Worm (Caenorhabditis elegans) whole organism, L2 larva: ENCODE measurements around the gene algn-2.

Source experiments
- C34F6.9 ChIP-seq: fragments of 150-350 bp; optimal IDR thresholded peaks from 2 replicates; lab custom pipeline; 2014; ENCODE audit warnings: missing biosample characterization, missing genetic modification characterization
- F13H6.1 ChIP-seq: sonication (generic microtip); optimal IDR thresholded peaks from 2 replicates; lab custom pipeline; 2016; ENCODE audit warnings: missing genetic modification characterization, missing compliant biosample characterization
- R02D3.7 ChIP-seq: fragments of 150-350 bp; optimal IDR thresholded peaks from 2 replicates; lab custom pipeline; 2014; ENCODE audit warnings: missing biosample characterization, missing genetic modification characterization
- alr-1 ChIP-seq: fragments of 150-350 bp; optimal IDR thresholded peaks from 2 replicates; lab custom pipeline; 2014; ENCODE audit warnings: missing biosample characterization, missing genetic modification characterization
- ama-1 ChIP-seq: fragments of 150-350 bp; optimal IDR thresholded peaks from 2 replicates; lab custom pipeline; 2018; ENCODE audit warnings: inconsistent platforms
- blmp-1 ChIP-seq: sonication (generic microtip); optimal IDR thresholded peaks from 2 replicates; lab custom pipeline; 2017; ENCODE audit warnings: missing genetic modification characterization, mild to moderate bottlenecking, missing compliant biosample characterization, antibody characterized with exemption, moderate library complexity; ENCODE audit not compliant: insufficient read depth
- ceh-16 ChIP-seq: fragments of 150-350 bp; optimal IDR thresholded peaks from 2 replicates; lab custom pipeline; 2014; ENCODE audit warnings: missing biosample characterization, missing genetic modification characterization
- ceh-82 ChIP-seq: fragments of 150-350 bp; optimal IDR thresholded peaks from 2 replicates; lab custom pipeline; 2014; ENCODE audit warnings: missing biosample characterization, missing genetic modification characterization
- crh-2 ChIP-seq: sonication (generic microtip); optimal IDR thresholded peaks from 2 replicates; lab custom pipeline; 2017; ENCODE audit warnings: missing biosample characterization, missing genetic modification characterization
- egl-27 ChIP-seq: sonication (generic microtip); optimal IDR thresholded peaks from 3 replicates; lab custom pipeline; 2017; ENCODE audit warnings: missing biosample characterization, missing genetic modification reagents, missing genetic modification characterization
- elt-1 ChIP-seq: fragments of 150-350 bp; optimal IDR thresholded peaks from 2 replicates; lab custom pipeline; 2014; ENCODE audit warnings: missing biosample characterization, missing genetic modification characterization
- fos-1 ChIP-seq: fragments of 150-350 bp; optimal IDR thresholded peaks from 2 replicates; lab custom pipeline; 2014; ENCODE audit warnings: missing biosample characterization, missing genetic modification characterization
- lin-13 ChIP-seq: fragments of 150-350 bp; optimal IDR thresholded peaks from 2 replicates; lab custom pipeline; 2014; ENCODE audit warnings: missing biosample characterization, missing genetic modification reagents, missing genetic modification characterization
- lsy-2 ChIP-seq, 2 experiments: fragments of 150-350 bp in 1 of 2; sonication (generic microtip) in 1 of 2; optimal IDR thresholded peaks; 2 replicates each; lab custom pipeline; 2014 to 2017; ENCODE audit warnings: missing biosample characterization in 2 of 2, missing genetic modification characterization in 2 of 2
- mab-5 ChIP-seq: fragments of 150-350 bp; optimal IDR thresholded peaks from 2 replicates; lab custom pipeline; 2014; ENCODE audit warnings: missing biosample characterization, missing genetic modification characterization
- mdl-1 ChIP-seq, 2 experiments: fragments of 150-350 bp in 1 of 2; sonication (generic microtip) in 1 of 2; optimal IDR thresholded peaks; 2 replicates each; lab custom pipeline; 2017; ENCODE audit warnings: missing biosample characterization in 2 of 2, missing genetic modification characterization in 2 of 2
- nhr-12 ChIP-seq: fragments of 150-350 bp; optimal IDR thresholded peaks from 2 replicates; lab custom pipeline; 2014; ENCODE audit warnings: missing biosample characterization, missing genetic modification characterization
- nhr-129 ChIP-seq: fragments of 150-350 bp; optimal IDR thresholded peaks from 2 replicates; lab custom pipeline; 2014; ENCODE audit warnings: missing biosample characterization, missing genetic modification characterization
- nhr-21 ChIP-seq: fragments of 150-350 bp; optimal IDR thresholded peaks from 2 replicates; lab custom pipeline; 2014; ENCODE audit warnings: missing biosample characterization, missing genetic modification characterization
- nhr-23 ChIP-seq: fragments of 150-350 bp; optimal IDR thresholded peaks from 2 replicates; lab custom pipeline; 2014; ENCODE audit warnings: missing biosample characterization, missing genetic modification reagents, missing genetic modification characterization
- nhr-237 ChIP-seq: fragments of 150-350 bp; optimal IDR thresholded peaks from 2 replicates; lab custom pipeline; 2014; ENCODE audit warnings: missing biosample characterization, missing genetic modification characterization
- nhr-25 ChIP-seq: fragments of 150-350 bp; sonication (generic microtip); optimal IDR thresholded peaks from 3 replicates; lab custom pipeline; 2014; ENCODE audit warnings: missing biosample characterization, missing genetic modification characterization
- sem-4 ChIP-seq: fragments of 150-350 bp; optimal IDR thresholded peaks from 2 replicates; lab custom pipeline; 2014; ENCODE audit warnings: missing biosample characterization, missing genetic modification reagents, missing genetic modification characterization
- skn-1 ChIP-seq: sonication (generic microtip); optimal IDR thresholded peaks from 2 replicates; lab custom pipeline; 2017; ENCODE audit warnings: missing biosample characterization, missing genetic modification characterization
- sma-3 ChIP-seq: sonication (generic microtip); optimal IDR thresholded peaks from 2 replicates; lab custom pipeline; 2016; ENCODE audit warnings: missing genetic modification reagents, missing genetic modification characterization, missing compliant biosample characterization
- sma-9 ChIP-seq, 2 experiments: fragments of 150-350 bp in 1 of 2; sonication (generic microtip) in 1 of 2; optimal IDR thresholded peaks; 2 replicates each; lab custom pipeline; 2014 to 2016; ENCODE audit warnings: missing genetic modification characterization in 2 of 2, mild to moderate bottlenecking in 1 of 2, missing biosample characterization in 1 of 2, missing compliant biosample characterization in 1 of 2, missing genetic modification reagents in 1 of 2, moderate library complexity in 1 of 2
- snpc-4 ChIP-seq: fragments of 150-350 bp; optimal IDR thresholded peaks from 2 replicates; lab custom pipeline; 2014; ENCODE audit warnings: missing biosample characterization, missing genetic modification characterization
- unc-55 ChIP-seq: fragments of 150-350 bp; sonication (generic microtip); optimal IDR thresholded peaks from 3 replicates; lab custom pipeline; 2014; ENCODE audit warnings: missing biosample characterization, missing genetic modification reagents, missing genetic modification characterization
- ztf-11 ChIP-seq: sonication (generic microtip); optimal IDR thresholded peaks from 2 replicates; lab custom pipeline; 2017; ENCODE audit warnings: missing biosample characterization, missing genetic modification characterization
- ztf-4 ChIP-seq: fragments of 150-350 bp; optimal IDR thresholded peaks from 2 replicates; lab custom pipeline; 2014; ENCODE audit warnings: missing biosample characterization, missing genetic modification characterization

Gene algn-2

DNA sequence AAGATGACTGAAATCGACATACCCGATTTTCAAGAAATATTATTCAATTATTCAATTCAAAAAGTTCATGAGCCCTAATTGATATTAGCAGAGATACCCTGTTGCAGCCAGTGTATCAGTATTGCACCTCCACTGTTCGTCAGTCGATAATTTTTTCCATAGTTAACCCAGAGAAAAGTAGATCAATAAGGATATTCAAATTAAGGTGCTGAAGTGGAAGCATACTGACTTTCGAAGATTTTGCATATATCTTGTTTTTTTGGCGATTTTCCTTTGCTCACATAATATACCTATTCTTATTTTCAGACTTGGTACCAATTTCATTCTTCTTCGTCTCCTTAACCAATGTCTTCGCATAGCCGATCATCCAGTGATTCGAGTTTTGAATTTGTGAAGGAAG is 43.9 kb downstream of the algn-2 start, which contains the start of gene EEED8.15:
Gene EEED8.15 (plus strand): TSS at position 301 of the 400 bp plus-strand sequence.
- no peak for TF ChIP-seq nhr-21 (tag; lab: Kevin White, UChicago)
- no peak for TF ChIP-seq R02D3.7 (tag; lab: Kevin White, UChicago)
- no peak for TF ChIP-seq ztf-11 (tag; lab: Kevin White, UChicago)

ce11 chrII:5420947-5421614 is 46.0 kb downstream of the algn-2 start, which contains the start of gene tofu-6:
Gene tofu-6, plus strand, starts transcription at chrII:5421248.
- TF ChIP-seq nhr-21 (tag; lab: Kevin White, UChicago) (no peak), lsy-2 (tag; optimal IDR thresholded peaks at IDR 0.05; lab: Kevin White, UChicago) (peak in 1 of 2 experiments; percentile 93), C34F6.9 (tag; lab: Kevin White, UChicago) (peak; percentile 9), snpc-4 (no peak)

- TF ChIP-seq fos-1 (no peak), lsy-2 (tag; optimal IDR thresholded peaks at IDR 0.05; lab: Kevin White, UChicago) (peak in 1 of 2 experiments; percentile 33), sem-4 (tag; lab: Kevin White, UChicago) (peak; percentile 7), alr-1 (tag; lab: Kevin White, UChicago) (no peak), ztf-4 (tag; lab: Kevin White, UChicago) (peak; percentile 12), nhr-25 (peak; percentile 13)
- TF ChIP-seq, all 48 proteins: peak for 4
Measured at ce11 chrII:5423832-5424231, 48.8 kb downstream of the algn-2 start, which contains the start of gene F07F6.7. Gene F07F6.7, minus strand, starts transcription at chrII:5423858.

- TF ChIP-seq sma-9 (GFP tag; optimal IDR thresholded peaks at IDR 0.05; lab: Kevin White, UChicago) (no peak), sma-9 (tag; optimal IDR thresholded peaks at IDR 0.05; lab: Kevin White, UChicago) (no peak), lsy-2 (tag; optimal IDR thresholded peaks at IDR 0.05; lab: Kevin White, UChicago) (no peak), fos-1 (no peak), sem-4 (tag; lab: Kevin White, UChicago) (no peak), F13H6.1 (tag; lab: Kevin White, UChicago) (no peak), ama-1 (lab: Kevin White, UChicago) (no peak), unc-55 (GFP tag; lab: Kevin White, UChicago) (no peak), egl-27 (tag; lab: Kevin White, UChicago) (no peak), lin-13 (no peak), nhr-23 (tag; lab: Kevin White, UChicago) (no peak), ceh-82 (tag; lab: Kevin White, UChicago) (no peak)
Measured at ce11 chrII:5425633-5426032, 50.6 kb downstream of the algn-2 start, which contains the start of gene F07F6.8. Gene F07F6.8, minus strand, starts transcription at chrII:5425733.

- TF ChIP-seq nhr-129 (tag; lab: Kevin White, UChicago) (peak; percentile 92), sma-9 (GFP tag; optimal IDR thresholded peaks at IDR 0.05; lab: Kevin White, UChicago) (peak; percentile 27), sma-9 (tag; optimal IDR thresholded peaks at IDR 0.05; lab: Kevin White, UChicago) (no peak), sma-3 (GFP tag; lab: Kevin White, UChicago) (no peak), F13H6.1 (tag; lab: Kevin White, UChicago) (peak; percentile 38), mab-5 (tag; lab: Kevin White, UChicago) (no peak), elt-1 (tag; lab: Kevin White, UChicago) (no peak), nhr-12 (tag; lab: Kevin White, UChicago) (no peak), ama-1 (lab: Kevin White, UChicago) (peak; percentile 28), crh-2 (tag; lab: Kevin White, UChicago) (peak; percentile 76), nhr-25 (peak; percentile 69), snpc-4 (no peak), C34F6.9 (tag; lab: Kevin White, UChicago) (peak; percentile 79), lsy-2 (tag; optimal IDR thresholded peaks at IDR 0.05; lab: Kevin White, UChicago) (peak in 1 of 2 experiments; percentile 71), sem-4 (tag; lab: Kevin White, UChicago) (no peak), fos-1 (peak; percentile 63)
- TF ChIP-seq, all 48 proteins: peak for 9
Measured at ce11 chrII:5426054-5426453, 51.0 kb downstream of the algn-2 start.

- no peak for TF ChIP-seq ceh-16
- no peak for TF ChIP-seq skn-1
- TF ChIP-seq mdl-1 (tag; optimal IDR thresholded peaks at IDR 0.05; lab: Kevin White, UChicago): no peak
- TF ChIP-seq blmp-1 (tag; lab: Kevin White, UChicago): no peak
- no peak for TF ChIP-seq ztf-4 (tag; lab: Kevin White, UChicago)
- TF ChIP-seq R02D3.7 (tag; lab: Kevin White, UChicago): no peak
- no peak for TF ChIP-seq nhr-237 (tag; lab: Kevin White, UChicago)
- no peak for TF ChIP-seq sem-4 (tag; lab: Kevin White, UChicago)
Measured at ce11 chrII:5426470-5426869, 51.4 kb downstream of the algn-2 start.
